Worm (Caenorhabditis elegans) whole organism, L4/young adult: Measurements from ENCODE around the gene mec-12.
A peak's percentile ranks its signal among the peaks of the same experiment; 100 is the strongest.

Experiments used
- W03F9.2 ChIP-seq: fragments of 150-350 bp; optimal IDR thresholded peaks from 2 replicates; lab custom pipeline; 2014; ENCODE audit warnings: missing biosample characterization, missing genetic modification characterization
- dao-5 ChIP-seq: sonication (generic microtip); optimal IDR thresholded peaks from 2 replicates; lab custom pipeline; 2016; ENCODE audit warnings: missing genotype, missing genetic modification characterization, moderate library complexity, missing compliant biosample characterization
- him-1 ChIP-seq: sonication (generic microtip); optimal IDR thresholded peaks from 2 replicates; lab custom pipeline; 2016; ENCODE audit warnings: missing genotype, missing genetic modification reagents, missing genetic modification characterization, missing compliant biosample characterization

The mec-12 gene

DNA sequence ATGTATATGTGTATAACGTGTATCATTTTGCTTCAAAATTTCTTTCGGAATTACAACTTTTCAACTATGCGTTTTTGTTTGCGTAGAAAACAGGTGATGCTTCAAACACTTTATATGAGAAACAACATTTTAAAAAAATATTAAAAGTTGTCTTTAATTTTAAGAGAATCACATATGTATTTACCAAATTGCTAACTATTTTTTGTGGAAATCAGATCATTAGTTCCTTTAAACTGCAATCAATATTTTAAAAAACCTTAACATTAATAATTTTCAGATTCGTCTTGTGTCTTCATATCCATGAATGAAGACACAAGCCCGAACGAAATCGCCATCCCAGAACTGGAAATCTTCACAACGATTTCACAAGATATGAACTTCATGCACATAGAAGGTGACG lies 13.8 kb upstream of the mec-12 start, which contains the start of gene C44B11.6:
Gene C44B11.6, plus strand, starts transcription at position 301 of the 400 bp plus-strand sequence.
- TF ChIP-seq dao-5 (tag; lab: Kevin White, UChicago) (no peak), W03F9.2 (no peak), him-1 (tag; lab: Kevin White, UChicago) (no peak)

DNA sequence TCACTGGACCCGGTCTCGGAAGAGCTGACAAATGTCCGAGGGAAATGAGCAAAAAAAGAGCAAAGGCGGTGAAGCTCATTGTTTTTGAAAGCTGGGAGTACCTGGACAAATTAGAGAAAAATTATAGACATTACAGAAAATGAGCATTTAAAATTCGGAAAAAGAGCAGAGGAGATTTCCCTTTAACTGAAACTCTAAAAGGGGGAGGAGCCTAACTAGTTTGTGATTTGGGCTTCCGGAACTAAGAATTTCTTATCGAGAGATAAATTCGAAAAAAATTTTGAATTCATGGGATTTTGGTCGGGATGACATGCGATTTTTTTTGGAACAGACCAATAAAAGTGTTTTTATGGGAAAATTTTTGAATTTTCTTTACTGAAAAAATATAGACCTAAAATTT lies 4.6 kb upstream of the mec-12 start, which contains the start of gene C44B11.4:
Gene C44B11.4, minus strand, starts transcription at position 101 of the 400 bp plus-strand sequence.
- TF ChIP-seq W03F9.2 (no peak), him-1 (tag; lab: Kevin White, UChicago) (no peak), dao-5 (tag; lab: Kevin White, UChicago) (no peak)

DNA sequence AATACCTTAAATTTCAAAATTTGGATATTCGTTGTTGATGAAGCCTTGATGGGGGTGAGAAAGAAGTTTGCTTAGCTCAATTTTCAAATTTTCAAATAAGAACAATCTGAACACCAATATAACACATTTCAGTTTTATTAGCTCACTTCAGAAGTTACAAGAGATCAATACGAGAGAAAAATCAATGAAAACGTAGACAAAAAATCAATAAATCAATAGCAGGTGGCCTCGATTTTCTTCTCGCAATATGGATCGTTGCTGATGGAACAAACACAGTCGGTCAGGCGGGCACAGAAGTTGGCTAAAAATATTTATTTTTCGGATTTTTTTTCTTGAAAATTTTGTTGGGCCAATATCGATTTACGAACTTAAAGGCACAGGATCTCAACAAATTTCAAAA lies 3.0 kb upstream of the mec-12 start:
- no peak for TF ChIP-seq W03F9.2
- TF ChIP-seq him-1 (tag; lab: Kevin White, UChicago), result no peak
- TF ChIP-seq dao-5 (tag; lab: Kevin White, UChicago), result no peak

DNA sequence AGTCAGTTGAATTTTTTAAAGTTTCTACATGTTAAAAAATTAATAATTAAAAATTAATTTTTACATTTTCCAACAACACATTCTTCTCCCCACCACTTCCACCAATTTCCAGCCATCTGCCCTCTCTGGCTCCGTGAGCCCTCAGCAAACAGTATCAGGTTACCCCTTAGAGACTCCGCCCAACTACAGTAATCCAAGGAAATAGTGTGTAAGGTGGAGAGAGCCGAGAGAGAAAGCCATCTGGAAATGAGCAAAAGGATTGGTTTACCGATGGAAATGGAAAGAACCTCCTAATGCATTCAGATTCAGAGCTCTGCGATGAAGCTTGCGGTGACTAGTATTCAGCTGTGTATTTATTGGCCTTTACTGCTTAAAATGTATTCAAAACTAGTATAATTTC lies 1.2 kb upstream of the mec-12 start:
- TF ChIP-seq him-1 (tag; lab: Kevin White, UChicago) (no peak), W03F9.2 (no peak), dao-5 (tag; lab: Kevin White, UChicago) (no peak)

DNA sequence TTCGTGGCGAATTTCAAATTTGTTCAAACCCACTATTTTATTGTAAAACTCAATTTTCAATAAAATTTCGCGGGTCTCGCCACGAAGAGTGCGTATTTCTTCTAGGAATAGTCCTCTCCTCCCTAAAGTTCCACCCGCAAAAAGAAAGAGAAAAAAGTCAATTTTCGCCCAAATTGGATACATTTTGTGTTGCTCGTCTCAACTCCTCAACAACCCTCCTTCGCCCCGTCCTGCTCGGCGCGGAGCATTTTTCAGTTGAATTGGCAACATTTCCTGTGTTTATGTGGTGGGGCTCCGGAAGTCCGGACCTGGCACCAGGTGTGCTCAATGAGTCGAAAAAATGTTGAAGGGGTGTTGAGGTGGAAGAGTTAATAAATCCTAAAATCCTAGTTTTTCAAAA lies 947 bp downstream of the mec-12 start:
- TF ChIP-seq W03F9.2, result no peak
- no peak for TF ChIP-seq him-1 (tag; lab: Kevin White, UChicago)

DNA sequence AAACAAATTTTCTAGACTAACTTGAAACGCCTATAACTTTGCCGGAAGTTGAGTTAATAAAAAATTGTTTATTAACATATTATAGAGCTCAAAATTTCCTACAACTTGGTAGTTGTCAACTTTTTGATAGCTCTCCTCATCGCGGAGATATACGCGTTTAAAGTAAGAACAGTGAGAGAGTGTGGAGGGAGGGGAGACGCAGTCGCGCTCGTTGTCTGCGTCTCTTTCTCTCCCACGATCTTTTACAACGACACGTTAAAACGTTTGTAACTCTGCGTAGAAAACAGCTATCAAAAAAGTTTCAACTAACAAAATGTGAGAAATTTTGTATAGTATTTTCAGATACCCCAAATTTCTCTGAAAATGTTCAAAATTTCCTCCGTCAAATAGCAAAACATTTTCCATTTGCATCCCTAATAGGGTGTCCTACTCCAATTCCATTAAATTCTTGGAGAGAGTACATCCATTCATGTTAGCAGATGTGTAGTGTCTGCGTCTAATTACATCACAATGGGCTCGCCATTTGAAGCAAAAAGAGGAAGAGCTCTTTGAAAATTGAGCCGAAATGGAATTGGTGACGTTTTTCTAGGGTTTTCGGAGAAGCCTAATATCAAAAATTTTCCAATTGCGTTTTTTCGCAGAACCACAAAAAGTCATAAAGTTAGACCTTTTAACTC lies 2.6 kb downstream of the mec-12 start:
- TF ChIP-seq him-1 (tag; lab: Kevin White, UChicago), result no peak
- TF ChIP-seq dao-5 (tag; lab: Kevin White, UChicago), result no peak

DNA sequence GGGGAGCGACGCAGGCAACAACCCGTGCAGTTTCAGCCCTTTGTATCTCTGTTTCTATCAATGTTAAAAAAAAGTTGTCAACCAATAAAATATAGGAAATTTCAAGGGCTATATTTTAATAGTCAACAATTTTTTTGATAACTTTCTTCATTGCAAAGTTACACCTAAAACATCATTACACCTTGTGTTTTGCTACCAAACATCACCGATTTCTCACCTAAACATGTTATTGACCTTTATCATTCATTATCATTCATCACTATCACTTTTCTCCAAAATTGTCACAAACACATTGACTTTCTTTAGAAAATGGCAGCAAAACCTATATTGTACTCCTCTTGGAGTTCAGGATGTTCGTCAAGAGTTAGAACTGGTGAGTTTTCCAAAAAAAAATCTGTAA lies 10.0 kb downstream of the mec-12 start, which contains the start of gene Y53G8B.1:
Gene Y53G8B.1, plus strand, starts transcription at position 242 of the 400 bp plus-strand sequence.
- TF ChIP-seq dao-5 (tag; lab: Kevin White, UChicago) (no peak), W03F9.2 (no peak)

DNA sequence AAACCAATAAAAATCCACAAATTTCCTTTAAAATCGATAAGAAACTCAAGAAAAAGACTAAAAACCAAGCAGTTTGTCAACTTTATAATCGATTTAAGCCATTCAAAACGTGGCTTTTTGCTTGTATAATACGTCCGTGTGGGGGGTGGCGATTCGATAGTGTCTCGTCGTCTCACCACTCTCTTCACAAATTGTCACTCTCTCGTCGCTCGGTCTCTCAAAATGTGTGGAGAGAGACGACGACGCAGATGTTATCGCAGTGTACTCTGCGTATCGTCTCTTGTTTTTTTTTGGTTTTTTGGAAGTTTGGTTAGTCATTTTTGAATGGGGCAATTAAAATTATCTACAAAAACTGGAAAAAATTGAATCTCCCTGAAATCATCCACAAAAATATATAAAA lies 11.4 kb downstream of the mec-12 start:
- TF ChIP-seq W03F9.2, result no peak
- peak; percentile 16 for TF ChIP-seq him-1 (tag; lab: Kevin White, UChicago)
- no peak for TF ChIP-seq dao-5 (tag; lab: Kevin White, UChicago)

DNA sequence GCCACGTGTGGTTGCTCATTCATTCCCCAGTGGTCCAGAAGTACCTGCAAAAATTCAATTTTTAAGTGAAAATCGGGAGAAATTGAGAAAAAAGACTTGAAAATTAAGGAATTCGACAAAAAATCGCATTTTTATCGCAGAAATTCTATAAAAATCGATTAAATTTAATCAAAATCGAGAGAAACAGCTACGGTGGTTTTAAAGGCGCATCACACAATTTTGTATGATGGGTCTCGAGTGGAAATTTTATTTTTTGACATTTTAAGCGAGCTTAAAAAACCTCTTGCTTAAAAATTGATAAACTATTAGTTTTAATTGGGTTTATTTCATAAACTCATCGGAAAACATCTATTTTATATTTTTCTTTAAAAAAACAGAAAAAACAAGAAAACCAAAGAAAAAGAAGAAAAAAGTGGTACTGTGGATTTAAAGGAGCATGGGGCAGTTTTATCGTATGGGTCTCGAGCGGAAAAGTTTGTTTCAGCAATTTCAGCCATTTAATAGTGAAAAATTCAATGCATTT lies 11.9 kb downstream of the mec-12 start, which contains the start of gene nipa-1:
Gene nipa-1, minus strand, starts transcription at position 51 of the 523 bp plus-strand sequence.
- no peak for TF ChIP-seq dao-5 (tag; lab: Kevin White, UChicago)
- TF ChIP-seq W03F9.2, result no peak
- TF ChIP-seq him-1 (tag; lab: Kevin White, UChicago), result no peak

DNA sequence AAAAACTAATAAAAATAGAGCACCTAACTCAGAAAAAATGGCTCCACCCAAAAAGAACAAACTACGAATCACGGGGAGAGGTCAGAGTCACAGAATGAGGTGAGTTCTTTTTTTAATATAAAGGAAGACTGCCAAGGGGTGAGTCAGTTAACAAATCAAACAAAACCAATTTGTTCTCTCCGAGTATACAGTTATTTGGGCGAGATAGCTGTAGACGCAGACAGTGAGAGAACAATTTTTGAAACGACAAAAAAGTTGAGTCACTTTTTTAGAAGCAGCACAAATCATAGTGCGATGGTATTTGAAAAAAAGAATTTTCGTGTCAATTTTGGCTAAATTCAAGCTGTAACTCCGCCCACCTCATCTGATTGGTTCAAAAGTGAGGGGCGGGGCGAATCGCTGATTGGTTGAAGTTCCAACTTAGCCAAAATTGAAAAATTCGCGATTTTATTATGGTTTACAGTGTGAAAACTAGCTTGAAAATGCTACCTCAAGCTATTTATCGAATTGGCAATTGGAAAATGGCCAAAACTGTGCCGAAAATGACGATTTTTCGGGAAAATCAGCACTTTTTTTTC lies 14.7 kb downstream of the mec-12 start:
- TF ChIP-seq him-1 (tag; lab: Kevin White, UChicago) (no peak), dao-5 (tag; lab: Kevin White, UChicago) (no peak), W03F9.2 (no peak)

DNA sequence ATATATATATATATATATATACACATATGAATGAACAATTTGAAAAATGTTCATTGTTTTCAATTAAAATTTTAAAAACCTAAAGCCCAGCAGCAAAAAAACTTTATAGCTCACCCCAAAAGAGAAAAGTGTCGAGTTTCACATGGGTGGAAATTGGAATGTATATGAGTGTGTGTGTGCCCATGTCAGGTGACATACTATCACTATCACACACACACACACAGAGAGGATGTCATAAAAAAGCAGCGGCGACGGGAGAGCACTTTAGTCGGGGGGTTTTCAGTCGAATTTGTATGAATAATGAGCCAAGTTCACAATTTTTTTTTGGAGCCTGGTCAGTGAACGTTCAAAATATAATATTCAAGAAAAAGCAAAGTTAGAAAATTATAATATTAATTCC lies 19.1 kb downstream of the mec-12 start:
- TF ChIP-seq him-1 (tag; lab: Kevin White, UChicago) (no peak), dao-5 (tag; lab: Kevin White, UChicago) (no peak), W03F9.2 (no peak)

DNA sequence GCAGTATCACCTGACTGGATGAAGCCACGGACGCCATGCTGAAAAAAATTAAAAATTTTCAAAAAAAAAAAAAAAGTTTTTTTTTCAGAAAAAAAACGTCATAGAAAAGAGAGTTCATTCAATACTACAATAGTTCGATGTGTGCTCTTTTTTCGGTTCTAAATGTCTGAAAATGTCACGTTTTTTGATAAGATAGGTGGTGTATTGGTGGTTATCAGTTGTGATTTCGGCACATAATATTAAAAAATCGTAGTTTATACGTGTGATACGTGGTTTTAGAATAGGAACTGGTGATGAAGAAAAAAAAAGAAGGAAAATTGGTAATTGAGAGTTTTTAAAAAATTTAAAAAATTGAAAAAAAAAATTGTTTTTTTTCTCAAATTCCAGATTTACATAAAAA lies 22.1 kb downstream of the mec-12 start:
- TF ChIP-seq W03F9.2 (no peak), him-1 (tag; lab: Kevin White, UChicago) (no peak), dao-5 (tag; lab: Kevin White, UChicago) (no peak)

DNA sequence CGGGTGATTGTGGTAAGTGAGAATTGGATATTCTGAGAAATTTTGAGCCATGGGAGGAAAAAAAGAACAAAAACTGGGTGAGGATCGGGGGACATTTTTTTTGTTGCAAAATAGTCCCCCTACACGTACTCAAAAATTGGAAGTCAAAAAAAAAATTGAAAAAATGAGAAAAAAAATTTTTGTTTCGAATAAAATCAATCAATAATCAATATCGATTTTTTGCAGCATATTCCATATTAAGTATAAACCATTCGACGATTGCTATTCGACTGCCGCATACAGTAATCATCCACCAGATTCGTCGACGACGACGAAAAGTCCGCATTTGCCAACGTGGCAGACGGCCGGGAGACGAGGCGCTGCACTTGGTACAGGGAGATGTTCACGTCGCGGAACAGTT lies 26.4 kb downstream of the mec-12 start:
- TF ChIP-seq him-1 (tag; lab: Kevin White, UChicago), result no peak
- TF ChIP-seq W03F9.2, result no peak
- TF ChIP-seq dao-5 (tag; lab: Kevin White, UChicago), result no peak

DNA sequence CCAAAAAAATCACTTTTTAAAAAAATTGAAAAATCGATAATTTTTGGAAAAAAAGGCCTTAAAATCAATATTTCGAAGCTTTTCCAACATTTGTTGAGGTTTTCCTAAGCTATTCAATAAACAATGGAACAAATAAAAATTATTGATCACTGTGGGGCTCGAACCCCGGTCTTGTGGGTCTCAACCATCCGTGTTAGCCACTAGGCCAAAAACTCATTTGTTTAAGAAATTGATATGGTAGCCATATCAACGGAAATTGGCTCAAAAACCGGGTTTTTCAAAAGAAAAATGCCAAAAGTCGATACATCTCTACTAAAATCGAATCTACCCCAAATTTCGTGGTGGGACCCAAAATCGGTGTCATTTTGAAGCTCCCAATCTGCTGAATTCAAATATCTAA lies 27.0 kb downstream of the mec-12 start:
- TF ChIP-seq W03F9.2 (no peak), him-1 (tag; lab: Kevin White, UChicago) (no peak), dao-5 (tag; lab: Kevin White, UChicago) (no peak)
